Fruit fly (Drosophila melanogaster) whole organism, embryonic: Measurements from ENCODE around the gene Ass.
A peak's percentile ranks its signal among the peaks of the same experiment; 100 is the strongest.

Experiments used
- Aef1 ChIP-seq: fragments of 200-800 bp; sonication (Bioruptor generic); IDR thresholded peaks from 3 replicates; pipeline ENCODE4 v1.3.6; 2022; ENCODE audit warnings: missing biosample characterization, missing genetic modification characterization
- Atf-2 ChIP-seq: fragments of 200-800 bp; sonication (Bioruptor generic); optimal IDR thresholded peaks from 2 replicates; lab custom pipeline; 2016; ENCODE audit warnings: missing biosample characterization, missing genetic modification characterization
- Bgb ChIP-seq: fragments of 200-800 bp; sonication (Bioruptor generic); IDR thresholded peaks from 2 replicates; pipeline ENCODE4 v1.3.6; 2022; ENCODE audit warnings: missing biosample characterization, missing genetic modification characterization; ENCODE audit not compliant: partially characterized antibody
- CG10274 ChIP-seq: fragments of 200-800 bp; sonication (Bioruptor generic); optimal IDR thresholded peaks from 3 replicates; lab custom pipeline; 2017; ENCODE audit warnings: missing biosample characterization, mild to moderate bottlenecking, missing genetic modification characterization
- CG10959 ChIP-seq: fragments of 200-800 bp; sonication (Bioruptor generic); IDR thresholded peaks from 2 replicates; pipeline ENCODE4 v1.3.6; 2022; ENCODE audit warnings: missing biosample characterization, missing genetic modification characterization
- CG10979 ChIP-seq: fragments of 200-800 bp; sonication (Bioruptor generic); optimal IDR thresholded peaks from 2 replicates; lab custom pipeline; 2018; ENCODE audit warnings: missing biosample characterization, mild to moderate bottlenecking, missing genetic modification characterization, moderate library complexity
- CG11247 ChIP-seq: fragments of 200-800 bp; sonication (Bioruptor generic); IDR thresholded peaks from 2 replicates; pipeline ENCODE4 v1.3.6; 2022; ENCODE audit warnings: missing biosample characterization, missing genetic modification characterization
- CG12104 ChIP-seq: fragments of 200-800 bp; sonication (Bioruptor generic); optimal IDR thresholded peaks from 3 replicates; lab custom pipeline; 2016; ENCODE audit warnings: missing biosample characterization, missing genetic modification characterization
- CG13296 ChIP-seq: fragments of 200-800 bp; sonication (Bioruptor generic); optimal IDR thresholded peaks from 3 replicates; lab custom pipeline; 2018; ENCODE audit warnings: missing biosample characterization, mild to moderate bottlenecking, missing genetic modification characterization
- CG14050 ChIP-seq: fragments of 200-800 bp; sonication (Bioruptor generic); IDR thresholded peaks from 3 replicates; pipeline ENCODE4 v1.3.6; 2022; ENCODE audit warnings: missing biosample characterization, missing genetic modification characterization
- CG1529 ChIP-seq: fragments of 200-800 bp; sonication (Bioruptor generic); optimal IDR thresholded peaks from 3 replicates; lab custom pipeline; 2018; ENCODE audit warnings: missing biosample characterization, missing genetic modification characterization
- CG15479 ChIP-seq: fragments of 200-800 bp; sonication (Bioruptor generic); optimal IDR thresholded peaks from 3 replicates; lab custom pipeline; 2019; ENCODE audit warnings: missing biosample characterization, mild to moderate bottlenecking, missing genetic modification characterization, moderate library complexity
- CG31224 ChIP-seq: fragments of 200-800 bp; sonication (Bioruptor generic); IDR thresholded peaks from 2 replicates; pipeline ENCODE4 v1.3.6; 2022; ENCODE audit warnings: missing biosample characterization, missing genetic modification characterization
- CG31365 ChIP-seq: fragments of 200-800 bp; sonication (Bioruptor generic); optimal IDR thresholded peaks from 2 replicates; lab custom pipeline; 2018; ENCODE audit warnings: missing biosample characterization, mild to moderate bottlenecking, missing genetic modification characterization
- CG4282 ChIP-seq: fragments of 200-800 bp; sonication (Bioruptor generic); optimal IDR thresholded peaks from 2 replicates; lab custom pipeline; 2016; ENCODE audit warnings: missing biosample characterization, missing genetic modification characterization
- CG43689 ChIP-seq: fragments of 200-800 bp; sonication (Bioruptor generic); IDR thresholded peaks from 2 replicates; pipeline ENCODE4 v1.3.6; 2022; ENCODE audit warnings: missing biosample characterization, missing genetic modification characterization
- CG5245 ChIP-seq: fragments of 200-800 bp; sonication (Bioruptor generic); optimal IDR thresholded peaks from 3 replicates; lab custom pipeline; 2016; ENCODE audit warnings: missing biosample characterization, missing genetic modification characterization
- CG6791 ChIP-seq: fragments of 200-800 bp; sonication (Bioruptor generic); IDR thresholded peaks from 3 replicates; pipeline ENCODE4 v1.3.6; 2022; ENCODE audit warnings: missing biosample characterization, missing genetic modification characterization; ENCODE audit not compliant: partially characterized antibody
- CG7745 ChIP-seq: fragments of 200-800 bp; sonication (Bioruptor generic); optimal IDR thresholded peaks from 2 replicates; lab custom pipeline; 2018; ENCODE audit warnings: missing biosample characterization, mild to moderate bottlenecking, missing genetic modification characterization, moderate library complexity
- CG8359 ChIP-seq: fragments of 200-800 bp; sonication (Bioruptor generic); optimal IDR thresholded peaks from 2 replicates; lab custom pipeline; 2017; ENCODE audit warnings: missing biosample characterization, mild to moderate bottlenecking, missing genetic modification characterization, borderline replicate concordance
- CG8924 ChIP-seq: fragments of 200-800 bp; optimal IDR thresholded peaks from 3 replicates; lab custom pipeline; 2019; ENCODE audit warnings: missing biosample characterization, mild to moderate bottlenecking, missing genetic modification characterization, moderate library complexity
- CTCF ChIP-seq: fragments of 200-800 bp; sonication (Bioruptor generic); optimal IDR thresholded peaks from 2 replicates; lab custom pipeline; 2017; ENCODE audit warnings: missing biosample characterization, mild to moderate bottlenecking, missing genetic modification characterization, moderate library complexity
- Chrac-16 ChIP-seq: fragments of 200-800 bp; sonication (Bioruptor generic); optimal IDR thresholded peaks from 3 replicates; lab custom pipeline; 2016; ENCODE audit warnings: missing biosample characterization, missing genetic modification characterization
- CrebB ChIP-seq: fragments of 200-800 bp; sonication (Bioruptor generic); optimal IDR thresholded peaks from 3 replicates; lab custom pipeline; 2018; ENCODE audit warnings: missing biosample characterization, mild to moderate bottlenecking, missing genetic modification characterization
- Deaf1 ChIP-seq: fragments of 200-800 bp; optimal IDR thresholded peaks from 3 replicates; lab custom pipeline; 2019; ENCODE audit warnings: missing biosample characterization, mild to moderate bottlenecking, missing genetic modification characterization, moderate library complexity
- Dfd ChIP-seq, 2 experiments: fragments of >200 bp; optimal IDR thresholded peaks; 2 replicates each; lab custom pipeline; 2017; ENCODE audit warnings: missing biosample characterization in 2 of 2, missing genetic modification characterization in 2 of 2
- Dref ChIP-seq: fragments of 200-800 bp; sonication (Bioruptor generic); IDR thresholded peaks from 2 replicates; pipeline ENCODE4 v1.3.6; 2022; ENCODE audit warnings: missing biosample characterization, missing genetic modification characterization
- Hmr ChIP-seq: fragments of 200-800 bp; sonication (Bioruptor generic); optimal IDR thresholded peaks from 3 replicates; lab custom pipeline; 2017; ENCODE audit warnings: mild to moderate bottlenecking, missing biosample characterization, missing genetic modification reagents, missing genetic modification characterization
- Nf-YA ChIP-seq: fragments of 200-800 bp; sonication (Bioruptor generic); IDR thresholded peaks from 2 replicates; pipeline ENCODE4 v1.3.6; 2022; ENCODE audit warnings: missing biosample characterization, missing genetic modification characterization
- Nf-YC ChIP-seq: fragments of 200-800 bp; optimal IDR thresholded peaks from 3 replicates; lab custom pipeline; 2019; ENCODE audit warnings: missing biosample characterization, mild to moderate bottlenecking, missing genetic modification characterization, moderate library complexity
- Optix ChIP-seq: fragments of 200-800 bp; sonication (Bioruptor generic); IDR thresholded peaks from 3 replicates; pipeline ENCODE4 v1.3.6; 2022; ENCODE audit warnings: missing biosample characterization, missing genetic modification characterization
- Tbp ChIP-seq: fragments of >200 bp; optimal IDR thresholded peaks from 2 replicates; lab custom pipeline; 2018; ENCODE audit warnings: missing biosample characterization, missing genetic modification characterization
- amos ChIP-seq: fragments of 200-800 bp; sonication (Bioruptor generic); IDR thresholded peaks from 2 replicates; pipeline ENCODE4 v1.3.6; 2022; ENCODE audit warnings: missing biosample characterization, missing genetic modification characterization; ENCODE audit not compliant: partially characterized antibody
- ato ChIP-seq: fragments of 200-800 bp; sonication (Bioruptor generic); IDR thresholded peaks from 2 replicates; pipeline ENCODE4 v1.3.6; 2022; ENCODE audit warnings: missing biosample characterization, missing genetic modification characterization; ENCODE audit not compliant: partially characterized antibody
- chinmo ChIP-seq: fragments of 200-800 bp; sonication (Bioruptor generic); IDR thresholded peaks from 4 replicates; pipeline ENCODE4 v1.3.6; 2022; ENCODE audit warnings: missing biosample characterization, missing genetic modification characterization; ENCODE audit not compliant: partially characterized antibody
- eyg ChIP-seq: fragments of 200-800 bp; sonication (Bioruptor generic); optimal IDR thresholded peaks from 3 replicates; lab custom pipeline; 2016; ENCODE audit warnings: missing biosample characterization, missing genetic modification characterization
- gsb ChIP-seq: fragments of 200-800 bp; sonication (Bioruptor generic); IDR thresholded peaks from 2 replicates; pipeline ENCODE4 v1.3.6; 2022; ENCODE audit warnings: missing biosample characterization, missing genetic modification characterization
- ham ChIP-seq: fragments of 200-800 bp; sonication (Bioruptor generic); IDR thresholded peaks from 2 replicates; pipeline ENCODE4 v1.3.6; 2022; ENCODE audit warnings: missing biosample characterization, missing genetic modification characterization
- jigr1 ChIP-seq: fragments of 200-800 bp; sonication (Bioruptor generic); IDR thresholded peaks from 3 replicates; pipeline ENCODE4 v1.3.6; 2022; ENCODE audit warnings: missing biosample characterization, missing genetic modification characterization
- kay ChIP-seq: fragments of 200-800 bp; sonication (Bioruptor generic); optimal IDR thresholded peaks from 2 replicates; lab custom pipeline; 2016; ENCODE audit warnings: missing biosample characterization, missing genetic modification characterization
- maf-S ChIP-seq: fragments of 200-800 bp; sonication (Bioruptor generic); optimal IDR thresholded peaks from 2 replicates; lab custom pipeline; 2016; ENCODE audit warnings: missing biosample characterization, missing genetic modification characterization
- nom ChIP-seq: fragments of 200-800 bp; sonication (Bioruptor generic); optimal IDR thresholded peaks from 2 replicates; lab custom pipeline; 2017; ENCODE audit warnings: missing biosample characterization, missing genetic modification characterization, mild to moderate bottlenecking, moderate library complexity, missing genetic modification reagents
- odd ChIP-seq: fragments of 200-800 bp; sonication (Bioruptor generic); optimal IDR thresholded peaks from 2 replicates; lab custom pipeline; 2017; ENCODE audit warnings: missing biosample characterization, mild to moderate bottlenecking, missing genetic modification characterization
- pita ChIP-seq: fragments of 200-800 bp; sonication (Bioruptor generic); optimal IDR thresholded peaks from 2 replicates; lab custom pipeline; 2017; ENCODE audit warnings: missing biosample characterization, mild to moderate bottlenecking, missing genetic modification characterization
- pros ChIP-seq: fragments of 200-800 bp; sonication (Bioruptor generic); optimal IDR thresholded peaks from 3 replicates; lab custom pipeline; 2019; ENCODE audit warnings: missing biosample characterization, mild to moderate bottlenecking, missing genetic modification characterization, moderate library complexity
- row ChIP-seq: fragments of 200-800 bp; sonication (Bioruptor generic); IDR thresholded peaks from 3 replicates; pipeline ENCODE4 v1.3.6; 2022; ENCODE audit warnings: missing biosample characterization, missing genetic modification characterization
- sd ChIP-seq: fragments of 200-800 bp; sonication (Bioruptor generic); optimal IDR thresholded peaks from 3 replicates; lab custom pipeline; 2018; ENCODE audit warnings: missing biosample characterization, mild to moderate bottlenecking, missing genetic modification characterization, moderate library complexity
- slbo ChIP-seq: fragments of 200-800 bp; sonication (Bioruptor generic); IDR thresholded peaks from 2 replicates; pipeline ENCODE4 v1.3.6; 2022; ENCODE audit warnings: missing biosample characterization, missing genetic modification characterization
- stwl ChIP-seq: fragments of 200-800 bp; sonication (Bioruptor generic); optimal IDR thresholded peaks from 3 replicates; lab custom pipeline; 2018; ENCODE audit warnings: missing biosample characterization, mild to moderate bottlenecking, missing genetic modification characterization, moderate library complexity
- vfl ChIP-seq: fragments of 200-800 bp; sonication (Bioruptor generic); optimal IDR thresholded peaks from 2 replicates; lab custom pipeline; 2016; ENCODE audit warnings: missing biosample characterization, missing genetic modification characterization
- wek ChIP-seq: fragments of 200-800 bp; sonication (Bioruptor generic); optimal IDR thresholded peaks from 3 replicates; lab custom pipeline; 2018; ENCODE audit warnings: missing biosample characterization, mild to moderate bottlenecking, missing genetic modification characterization, moderate library complexity

Ass gene

dm6 chr3R:6683135-6683534, 38.9 kb upstream of the Ass start (continued):
- TF ChIP-seq CG8924 (tag; lab: Kevin White, UChicago) (no peak), Dref (no peak), nom (GFP tag; lab: Kevin White, UChicago) (no peak), eyg (GFP tag; lab: Kevin White, UChicago) (no peak), Nf-YA (GFP tag; lab: Robert Waterston, UW) (peak; percentile 91), slbo (GFP tag; lab: Robert Waterston, UW) (no peak), CG43689 (GFP tag; lab: Robert Waterston, UW) (no peak), pros (GFP tag; lab: Kevin White, UChicago) (peak; percentile 3), CG8359 (no peak), CG10979 (tag; lab: Kevin White, UChicago) (no peak), Nf-YC (tag; lab: Kevin White, UChicago) (peak; percentile 98), CG12104 (GFP tag; lab: Kevin White, UChicago) (no peak), Hmr (GFP tag; lab: Kevin White, UChicago) (no peak)

- 0 out of 2 replicates have a peak, but pooled peaks have one; percentile 27 for TF ChIP-seq ato (GFP tag; lab: Robert Waterston, UW)
- no peak for TF ChIP-seq CG10274 (GFP tag; lab: Kevin White, UChicago)
- no peak for TF ChIP-seq CG1529
- TF ChIP-seq Chrac-16 (GFP tag; lab: Kevin White, UChicago), result no peak
- peak; percentile 31; the same call in 1 of the 4 replicates for TF ChIP-seq chinmo (GFP tag; lab: Robert Waterston, UW)
- TF ChIP-seq CG13296 (GFP tag; lab: Kevin White, UChicago), result no peak
- TF ChIP-seq CG31365 (tag; lab: Kevin White, UChicago), result no peak
- no peak for TF ChIP-seq Aef1 (GFP tag; lab: Robert Waterston, UW)
- no peak for TF ChIP-seq CG31224
- no peak; the same call in 2 of the 3 replicates for TF ChIP-seq CG6791 (GFP tag; lab: Robert Waterston, UW)
- TF ChIP-seq CG5245 (GFP tag; lab: Kevin White, UChicago), result no peak
- no peak for TF ChIP-seq stwl (tag; lab: Kevin White, UChicago)
- no peak for TF ChIP-seq Tbp (GFP tag; lab: Kevin White, UChicago)
- no peak for TF ChIP-seq jigr1
- no peak for TF ChIP-seq Dfd (GFP tag; optimal IDR thresholded peaks at IDR 0.05; lab: Kevin White, UChicago)
- TF ChIP-seq gsb, result no peak
- TF ChIP-seq Atf-2 (GFP tag; lab: Kevin White, UChicago), result no peak
- no peak for TF ChIP-seq CG10959 (GFP tag; lab: Robert Waterston, UW)
- no peak for TF ChIP-seq pita (GFP tag; lab: Kevin White, UChicago)
- no peak for TF ChIP-seq sd
- peak; percentile 89 for TF ChIP-seq Deaf1 (tag; lab: Kevin White, UChicago)
- TF ChIP-seq Bgb (GFP tag; lab: Robert Waterston, UW), result peak; percentile 20; the same call in 1 of the 2 replicates
- no peak for TF ChIP-seq ham (GFP tag; lab: Robert Waterston, UW)
- peak; percentile 10 for TF ChIP-seq odd (GFP tag; lab: Kevin White, UChicago)
- no peak for TF ChIP-seq CTCF (GFP tag; lab: Kevin White, UChicago)
- no peak for TF ChIP-seq vfl
- TF ChIP-seq CG7745 (tag; lab: Kevin White, UChicago), result no peak
- TF ChIP-seq Optix, result no peak
- no peak; the same call in 1 of the 2 replicates for TF ChIP-seq amos (GFP tag; lab: Robert Waterston, UW)
- no peak for TF ChIP-seq CG14050 (GFP tag; lab: Robert Waterston, UW)
- TF ChIP-seq CG15479 (GFP tag; lab: Kevin White, UChicago), result peak; percentile 61
- TF ChIP-seq CG4282 (GFP tag; lab: Kevin White, UChicago), result no peak
- no peak for TF ChIP-seq row
- no peak for TF ChIP-seq wek (GFP tag; lab: Kevin White, UChicago)
- no peak for TF ChIP-seq CG11247
- peak; percentile 76 for TF ChIP-seq kay
- TF ChIP-seq maf-S, result no peak
- no peak for TF ChIP-seq CrebB (tag; lab: Kevin White, UChicago)
These were observed 34.2 kb upstream of the Ass start, which contains the start of gene lab for dm6 chr3R:6678480-6678879. Gene lab (minus strand): TSS chr3R:6678590.
